Worm (Caenorhabditis elegans): ENCODE results near the gene str-166.

DNA sequence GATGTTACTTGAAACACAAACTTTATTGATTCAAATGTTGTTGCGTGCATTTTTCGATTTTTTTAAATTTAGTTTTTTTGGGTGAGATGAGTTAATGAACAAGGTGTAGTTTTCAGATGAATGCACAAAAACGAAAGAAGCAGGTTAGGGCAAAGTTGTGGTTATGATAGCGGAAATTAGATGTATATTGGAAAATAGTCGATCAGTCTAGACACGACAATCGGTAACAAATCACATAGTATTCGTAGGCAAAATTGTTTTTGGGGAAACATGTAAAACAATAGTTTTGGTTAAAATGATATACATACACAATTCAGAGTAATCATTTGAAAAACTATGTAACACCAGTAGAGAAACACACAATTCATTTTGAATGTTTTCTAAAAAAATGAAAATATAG is 16.5 kb upstream of the str-166 start, which contains the start of gene str-172:
- TF ChIP-seq aptf-3 (GFP tag; IDR thresholded peaks at IDR 0.05) (no peak), sptf-2 (GFP tag; optimal IDR thresholded peaks at IDR 0.05) (no peak)

All from whole organism, young adult.